Fruit fly (Drosophila melanogaster): Measurements from ENCODE around the gene CG32152.
A peak's percentile ranks its signal among the peaks of the same experiment; 100 is the strongest.

- TF ChIP-seq tap (tag; optimal IDR thresholded peaks at IDR 0.05) (no peak), gfzf (GFP tag; optimal IDR thresholded peaks at IDR 0.05) (peak; percentile 28)
Observed at dm6 chr3L:16139131-16139530, 4.7 kb downstream of the CG32152 start.
